Fruit fly (Drosophila melanogaster) whole organism, embryonic: ENCODE results near the gene CG14273.

Source experiments
- CG18262 ChIP-seq: fragments of 200-800 bp; optimal IDR thresholded peaks from 3 replicates; lab custom pipeline; 2019; ENCODE audit warnings: missing biosample characterization, mild to moderate bottlenecking, missing genetic modification characterization, moderate library complexity
- her ChIP-seq: fragments of 200-800 bp; sonication (Bioruptor generic); optimal IDR thresholded peaks from 2 replicates; lab custom pipeline; 2016; ENCODE audit warnings: missing biosample characterization, missing genetic modification characterization
- insv ChIP-seq, 2 experiments: fragments of 200-800 bp; sonication (Bioruptor generic); optimal IDR thresholded peaks; 3 replicates each; lab custom pipeline; 2016 to 2018; ENCODE audit warnings: missing biosample characterization in 2 of 2, missing genetic modification characterization in 2 of 2

DNA sequence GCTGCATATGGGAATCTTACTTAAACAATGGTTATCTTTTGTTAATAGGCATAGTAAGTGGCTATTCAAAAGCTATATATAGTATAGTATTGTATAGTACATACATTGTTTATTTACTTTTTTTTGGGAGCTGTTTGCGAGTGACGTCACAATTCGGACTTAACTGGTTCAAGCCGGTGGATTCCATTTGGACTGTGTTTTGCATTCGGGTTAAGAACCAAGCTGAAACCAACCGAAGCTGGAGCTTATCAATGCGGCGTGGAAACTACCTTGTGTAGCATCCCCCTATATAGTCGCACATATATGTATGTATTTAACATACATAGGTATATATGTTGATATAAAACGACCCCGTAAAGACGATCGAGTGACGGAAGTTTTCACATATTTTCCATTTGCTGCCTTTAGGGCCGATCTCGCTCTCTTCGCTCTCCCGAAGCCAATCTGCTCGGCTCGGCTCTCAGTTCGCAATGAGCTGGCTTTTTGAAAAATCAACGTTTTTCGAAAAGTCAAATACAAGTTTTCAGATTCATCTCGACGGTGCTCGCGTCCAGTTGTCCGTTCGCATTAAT, 13.9 kb upstream of the CG14273 start:
- no peak for TF ChIP-seq her
- no peak for TF ChIP-seq insv (GFP tag; optimal IDR thresholded peaks at IDR 0.05; lab: Kevin White, UChicago)
- no peak for TF ChIP-seq CG18262 (tag; lab: Kevin White, UChicago)
